Worm (Caenorhabditis elegans): Measurements from ENCODE around the gene unc-42.

- no peak for TF ChIP-seq nhr-11 (tag; optimal IDR thresholded peaks at IDR 0.05)
- TF ChIP-seq pqm-1 (tag; optimal IDR thresholded peaks at IDR 0.05), result no peak
- TF ChIP-seq ceh-48 (tag; optimal IDR thresholded peaks at IDR 0.05), result no peak
- TF ChIP-seq ama-1 (optimal IDR thresholded peaks at IDR 0.05), result no peak
- no peak for TF ChIP-seq ceh-24 (tag; optimal IDR thresholded peaks at IDR 0.05)
- no peak for TF ChIP-seq ceh-45 (GFP tag; IDR thresholded peaks at IDR 0.05)
- no peak for TF ChIP-seq lim-6 (tag; optimal IDR thresholded peaks at IDR 0.05)
Measured at ce11 chrV:9784215-9784614, 15.0 kb upstream of the unc-42 start.
